Fruit fly (Drosophila melanogaster): ENCODE measurements around the gene AP-1sigma.

- TF ChIP-seq CG12605 (GFP tag; IDR thresholded peaks at IDR 0.05): no peak
- no peak for TF ChIP-seq EcR (GFP tag; optimal IDR thresholded peaks at IDR 0.05)
- TF ChIP-seq Ets98B (GFP tag; IDR thresholded peaks at IDR 0.05): no peak
- TF ChIP-seq D1 (tag; optimal IDR thresholded peaks at IDR 0.05): no peak
- no peak for TF ChIP-seq CG15710 (tag; optimal IDR thresholded peaks at IDR 0.05)
- TF ChIP-seq CG14655 (GFP tag; optimal IDR thresholded peaks at IDR 0.05): no peak
- no peak for TF ChIP-seq CG10348 (GFP tag; IDR thresholded peaks at IDR 0.05)
- TF ChIP-seq CG13204 (GFP tag; optimal IDR thresholded peaks at IDR 0.05): no peak
- no peak for TF ChIP-seq CG9948 (tag; optimal IDR thresholded peaks at IDR 0.05)
- TF ChIP-seq rn (GFP tag; IDR thresholded peaks at IDR 0.05): no peak
- TF ChIP-seq Snoo (tag; optimal IDR thresholded peaks at IDR 0.05): no peak
- no peak for TF ChIP-seq fd96Ca (GFP tag; IDR thresholded peaks at IDR 0.05)
Observed at dm6 chr3R:23947002-23947401, 11.4 kb upstream of the AP-1sigma start.
